Fruit fly (Drosophila melanogaster) ovary, adult (tissue): ENCODE data around the gene armi.

Experiments used
- CG17801 ChIP-seq: fragments of 200-800 bp; optimal IDR thresholded peaks from 2 replicates; lab custom pipeline; 2019; ENCODE audit warnings: missing biosample characterization, mild to moderate bottlenecking, missing genetic modification characterization, moderate library complexity; ENCODE audit not compliant: partially characterized antibody

The armi gene

dm6 chr3L:3461119-3461518 lies at the start of gene armi, which contains the start of gene CG46463:
Gene armi, plus strand, starts transcription at chr3L:3461317.
Gene CG46463, plus strand, starts transcription at chr3L:3461315.
- no peak for TF ChIP-seq CG17801 (GFP tag; lab: Kevin White, UChicago)

- no peak for TF ChIP-seq CG17801 (GFP tag; lab: Kevin White, UChicago)
Observed at dm6 chr3L:3411699-3412098, 49.4 kb upstream of the armi start.

- TF ChIP-seq CG17801 (GFP tag; lab: Kevin White, UChicago): no peak
Observed at dm6 chr3L:3414796-3415568, 46.1 kb upstream of the armi start.

- no peak for TF ChIP-seq CG17801 (GFP tag; lab: Kevin White, UChicago)
Observed at dm6 chr3L:3415633-3416198, 45.4 kb upstream of the armi start.

dm6 chr3L:3417120-3417519 lies 44.0 kb upstream of the armi start:
- TF ChIP-seq CG17801 (GFP tag; lab: Kevin White, UChicago): no peak

dm6 chr3L:3417759-3418158 lies 43.4 kb upstream of the armi start:
- TF ChIP-seq CG17801 (GFP tag; lab: Kevin White, UChicago): peak; percentile 36

dm6 chr3L:3418207-3419086 lies 42.7 kb upstream of the armi start:
- TF ChIP-seq CG17801 (GFP tag; lab: Kevin White, UChicago): no peak

dm6 chr3L:3419369-3420232 lies 41.5 kb upstream of the armi start:
- no peak for TF ChIP-seq CG17801 (GFP tag; lab: Kevin White, UChicago)

dm6 chr3L:3420237-3420643 lies 40.9 kb upstream of the armi start:
- TF ChIP-seq CG17801 (GFP tag; lab: Kevin White, UChicago): no peak

dm6 chr3L:3420674-3421073 lies 40.4 kb upstream of the armi start:
- no peak for TF ChIP-seq CG17801 (GFP tag; lab: Kevin White, UChicago)

- TF ChIP-seq CG17801 (GFP tag; lab: Kevin White, UChicago): no peak
Observed at dm6 chr3L:3423006-3423405, 38.1 kb upstream of the armi start.

dm6 chr3L:3424846-3425245 lies 36.3 kb upstream of the armi start, which contains the start of gene sty:
Gene sty, minus strand, starts transcription at chr3L:3424935.
- no peak for TF ChIP-seq CG17801 (GFP tag; lab: Kevin White, UChicago)

dm6 chr3L:3427037-3427436 lies 34.1 kb upstream of the armi start:
- no peak for TF ChIP-seq CG17801 (GFP tag; lab: Kevin White, UChicago)

- TF ChIP-seq CG17801 (GFP tag; lab: Kevin White, UChicago): no peak
Observed at dm6 chr3L:3431061-3431648, 30.0 kb upstream of the armi start.
